Fruit fly (Drosophila melanogaster) whole organism, embryonic: Measurements from ENCODE around the gene alpha-Est3.

Experiments used
- Antp ChIP-seq: fragments of 200-800 bp; sonication (Bioruptor generic); optimal IDR thresholded peaks from 3 replicates; lab custom pipeline; 2016; ENCODE audit warnings: missing biosample characterization, missing genetic modification characterization
- Blimp-1 ChIP-seq: fragments of 200-800 bp; sonication (Bioruptor generic); optimal IDR thresholded peaks from 3 replicates; lab custom pipeline; 2018; ENCODE audit warnings: missing biosample characterization, missing genetic modification characterization, mild to moderate bottlenecking, moderate library complexity, missing genetic modification reagents
- CG10431 ChIP-seq: fragments of 200-800 bp; sonication (Bioruptor generic); optimal IDR thresholded peaks from 3 replicates; lab custom pipeline; 2018; ENCODE audit warnings: missing biosample characterization, mild to moderate bottlenecking, missing genetic modification characterization
- CG10543 ChIP-seq: fragments of 200-800 bp; sonication (Bioruptor generic); optimal IDR thresholded peaks from 3 replicates; lab custom pipeline; 2017; ENCODE audit warnings: missing biosample characterization, mild to moderate bottlenecking, missing genetic modification characterization, moderate library complexity
- CG10959 ChIP-seq: fragments of 200-800 bp; sonication (Bioruptor generic); IDR thresholded peaks from 2 replicates; pipeline ENCODE4 v1.3.6; 2022; ENCODE audit warnings: missing biosample characterization, missing genetic modification characterization
- CG11723 ChIP-seq: fragments of 200-800 bp; sonication (Bioruptor generic); optimal IDR thresholded peaks from 2 replicates; lab custom pipeline; 2017; ENCODE audit warnings: missing biosample characterization, mild to moderate bottlenecking, missing genetic modification characterization
- CG12744 ChIP-seq: fragments of 200-800 bp; sonication (Bioruptor generic); optimal IDR thresholded peaks from 2 replicates; lab custom pipeline; 2016; ENCODE audit warnings: missing biosample characterization, missing genetic modification characterization
- CG15269 ChIP-seq: fragments of 200-800 bp; sonication (Bioruptor generic); optimal IDR thresholded peaks from 2 replicates; lab custom pipeline; 2018; ENCODE audit warnings: missing biosample characterization, mild to moderate bottlenecking, missing genetic modification characterization, moderate library complexity
- CG1529 ChIP-seq: fragments of 200-800 bp; sonication (Bioruptor generic); optimal IDR thresholded peaks from 3 replicates; lab custom pipeline; 2018; ENCODE audit warnings: missing biosample characterization, missing genetic modification characterization
- CG16813 ChIP-seq: fragments of 200-800 bp; sonication (Bioruptor generic); IDR thresholded peaks from 3 replicates; pipeline ENCODE4 v1.3.6; 2022; ENCODE audit warnings: missing biosample characterization, missing genetic modification characterization; ENCODE audit not compliant: partially characterized antibody
- CG16863 ChIP-seq: fragments of 200-800 bp; sonication (Bioruptor generic); optimal IDR thresholded peaks from 3 replicates; lab custom pipeline; 2016; ENCODE audit warnings: missing biosample characterization, missing genetic modification characterization
- CG17829 ChIP-seq: fragments of 200-800 bp; optimal IDR thresholded peaks from 2 replicates; lab custom pipeline; 2019; ENCODE audit warnings: missing biosample characterization, mild to moderate bottlenecking, missing genetic modification characterization, moderate library complexity
- CG1792 ChIP-seq: fragments of 200-800 bp; sonication (Bioruptor generic); optimal IDR thresholded peaks from 2 replicates; lab custom pipeline; 2016; ENCODE audit warnings: missing biosample characterization, missing genetic modification characterization
- CG18011 ChIP-seq: fragments of 200-800 bp; sonication (Bioruptor generic); optimal IDR thresholded peaks from 2 replicates; lab custom pipeline; 2017; ENCODE audit warnings: missing biosample characterization, missing genetic modification characterization, mild to moderate bottlenecking, moderate library complexity, missing genotype
- CG18619 ChIP-seq: fragments of 200-800 bp; sonication (Bioruptor generic); optimal IDR thresholded peaks from 3 replicates; lab custom pipeline; 2017; ENCODE audit warnings: missing biosample characterization, mild to moderate bottlenecking, missing genetic modification characterization
- CG34422 ChIP-seq: fragments of 200-800 bp; sonication (Bioruptor generic); IDR thresholded peaks from 3 replicates; pipeline ENCODE4 v1.3.6; 2022; ENCODE audit warnings: missing biosample characterization, missing genetic modification characterization
- CG7556 ChIP-seq: fragments of 200-800 bp; sonication (Bioruptor generic); optimal IDR thresholded peaks from 2 replicates; lab custom pipeline; 2017; ENCODE audit warnings: missing biosample characterization, mild to moderate bottlenecking, missing genetic modification characterization
- CG7786 ChIP-seq: fragments of 200-800 bp; sonication (Bioruptor generic); optimal IDR thresholded peaks from 2 replicates; lab custom pipeline; 2016; ENCODE audit warnings: missing biosample characterization, missing genetic modification characterization
- CG7928 ChIP-seq: fragments of 200-800 bp; sonication (Bioruptor generic); optimal IDR thresholded peaks from 2 replicates; lab custom pipeline; 2017; ENCODE audit warnings: missing biosample characterization, mild to moderate bottlenecking, missing genetic modification characterization
- CG9609 ChIP-seq: fragments of 200-800 bp; sonication (Bioruptor generic); optimal IDR thresholded peaks from 3 replicates; lab custom pipeline; 2016; ENCODE audit warnings: missing biosample characterization, missing genetic modification characterization
- CkIIα-i1 ChIP-seq: fragments of 200-800 bp; sonication (Bioruptor generic); IDR thresholded peaks from 2 replicates; pipeline ENCODE4 v1.3.6; 2022; ENCODE audit warnings: missing biosample characterization, missing genetic modification characterization
- Ets97D ChIP-seq: fragments of 200-800 bp; sonication (Bioruptor generic); optimal IDR thresholded peaks from 3 replicates; lab custom pipeline; 2016; ENCODE audit warnings: missing biosample characterization, missing genetic modification characterization
- Fer3 ChIP-seq: fragments of 200-800 bp; sonication (Bioruptor generic); optimal IDR thresholded peaks from 2 replicates; lab custom pipeline; 2018; ENCODE audit warnings: missing biosample characterization, mild to moderate bottlenecking, missing genetic modification characterization, moderate library complexity
- GATAe ChIP-seq: fragments of 200-800 bp; sonication (Bioruptor generic); conservative IDR thresholded peaks from 2 replicates; pipeline ENCODE4 v1.3.6; 2022; ENCODE audit warnings: missing biosample characterization, missing genetic modification characterization
- HHEX ChIP-seq: fragments of 200-800 bp; sonication (Bioruptor generic); optimal IDR thresholded peaks from 3 replicates; lab custom pipeline; 2017; ENCODE audit warnings: missing biosample characterization, mild to moderate bottlenecking, missing genetic modification characterization, missing genetic modification reagents
- Hr39 ChIP-seq: fragments of >200 bp; optimal IDR thresholded peaks from 2 replicates; lab custom pipeline; 2017
- Lim3 ChIP-seq: fragments of 200-800 bp; sonication (Bioruptor generic); IDR thresholded peaks from 2 replicates; pipeline ENCODE4 v1.3.6; 2022; ENCODE audit warnings: missing biosample characterization, missing genetic modification characterization
- Lpt ChIP-seq: fragments of >200 bp; optimal IDR thresholded peaks from 2 replicates; lab custom pipeline; 2018; ENCODE audit warnings: missing biosample characterization, missing genetic modification characterization
- MBD-R2 ChIP-seq: fragments of 200-800 bp; sonication (Bioruptor generic); IDR thresholded peaks from 2 replicates; pipeline ENCODE4 v1.3.6; 2022; ENCODE audit warnings: missing biosample characterization, missing genetic modification characterization
- NC2β ChIP-seq: fragments of 200-800 bp; sonication (Bioruptor generic); optimal IDR thresholded peaks from 2 replicates; lab custom pipeline; 2016; ENCODE audit warnings: missing biosample characterization, missing genetic modification characterization
- Ptx1 ChIP-seq: fragments of 200-800 bp; sonication (Bioruptor generic); IDR thresholded peaks from 2 replicates; pipeline ENCODE4 v1.3.6; 2022; ENCODE audit warnings: missing biosample characterization, missing genetic modification characterization
- Spps ChIP-seq: fragments of 200-800 bp; sonication (Bioruptor generic); optimal IDR thresholded peaks from 2 replicates; lab custom pipeline; 2018; ENCODE audit warnings: missing biosample characterization, mild to moderate bottlenecking, missing genetic modification characterization
- Vsx1 ChIP-seq: fragments of 200-800 bp; sonication (Bioruptor generic); optimal IDR thresholded peaks from 2 replicates; lab custom pipeline; 2017; ENCODE audit warnings: missing biosample characterization, mild to moderate bottlenecking, missing genetic modification characterization, missing genetic modification reagents
- ab ChIP-seq: fragments of 200-800 bp; sonication (Bioruptor generic); optimal IDR thresholded peaks from 2 replicates; lab custom pipeline; 2016; ENCODE audit warnings: missing biosample characterization, missing genetic modification characterization
- ash1 ChIP-seq: fragments of 200-800 bp; sonication (Bioruptor generic); optimal IDR thresholded peaks from 2 replicates; lab custom pipeline; 2018; ENCODE audit warnings: missing biosample characterization, mild to moderate bottlenecking, missing genetic modification characterization
- bbx ChIP-seq: fragments of 200-800 bp; sonication (Bioruptor generic); IDR thresholded peaks from 2 replicates; pipeline ENCODE4 v1.3.6; 2022; ENCODE audit warnings: missing biosample characterization, missing genetic modification characterization; ENCODE audit not compliant: partially characterized antibody
- bcd ChIP-seq: fragments of 200-800 bp; sonication (Bioruptor generic); optimal IDR thresholded peaks from 2 replicates; lab custom pipeline; 2017; ENCODE audit warnings: missing biosample characterization, mild to moderate bottlenecking, missing genetic modification characterization
- cas ChIP-seq: fragments of 200-800 bp; sonication (Bioruptor generic); IDR thresholded peaks from 2 replicates; pipeline ENCODE4 v1.3.6; 2022; ENCODE audit warnings: missing biosample characterization, missing genetic modification characterization
- ci ChIP-seq: fragments of 200-800 bp; sonication (Bioruptor generic); IDR thresholded peaks from 3 replicates; pipeline ENCODE4 v1.3.6; 2022; ENCODE audit warnings: missing biosample characterization, missing genetic modification characterization
- dm ChIP-seq: fragments of 200-800 bp; sonication (Bioruptor generic); optimal IDR thresholded peaks from 3 replicates; lab custom pipeline; 2016; ENCODE audit warnings: missing biosample characterization, missing genetic modification characterization
- fd102C ChIP-seq: fragments of 200-800 bp; sonication (Bioruptor generic); optimal IDR thresholded peaks from 2 replicates; lab custom pipeline; 2018; ENCODE audit warnings: missing biosample characterization, mild to moderate bottlenecking, missing genetic modification characterization, moderate library complexity
- fd96Cb ChIP-seq: fragments of 200-800 bp; sonication (Bioruptor generic); optimal IDR thresholded peaks from 2 replicates; lab custom pipeline; 2018; ENCODE audit warnings: missing biosample characterization, mild to moderate bottlenecking, missing genetic modification characterization, moderate library complexity
- hb ChIP-seq: fragments of 200-800 bp; sonication (Bioruptor generic); IDR thresholded peaks from 3 replicates; pipeline ENCODE4 v1.3.6; 2022; ENCODE audit warnings: missing biosample characterization, missing genetic modification characterization; ENCODE audit not compliant: partially characterized antibody
- her ChIP-seq: fragments of 200-800 bp; sonication (Bioruptor generic); optimal IDR thresholded peaks from 2 replicates; lab custom pipeline; 2016; ENCODE audit warnings: missing biosample characterization, missing genetic modification characterization
- insv ChIP-seq, 2 experiments: fragments of 200-800 bp; sonication (Bioruptor generic); optimal IDR thresholded peaks; 3 replicates each; lab custom pipeline; 2016 to 2018; ENCODE audit warnings: missing biosample characterization in 2 of 2, missing genetic modification characterization in 2 of 2
- repo ChIP-seq: fragments of 200-800 bp; sonication (Bioruptor generic); optimal IDR thresholded peaks from 2 replicates; lab custom pipeline; 2016; ENCODE audit warnings: missing biosample characterization, missing genetic modification characterization
- rib ChIP-seq: fragments of 200-800 bp; sonication (Bioruptor generic); IDR thresholded peaks from 2 replicates; pipeline ENCODE4 v1.3.6; 2022; ENCODE audit warnings: missing biosample characterization, missing genetic modification characterization
- tio ChIP-seq: fragments of 200-800 bp; sonication (Bioruptor generic); optimal IDR thresholded peaks from 2 replicates; lab custom pipeline; 2017; ENCODE audit warnings: missing biosample characterization, missing genetic modification characterization, inconsistent platforms
- twi ChIP-seq: fragments of 200-800 bp; optimal IDR thresholded peaks from 2 replicates; lab custom pipeline; 2019; ENCODE audit warnings: missing biosample characterization, mild to moderate bottlenecking, missing genetic modification characterization, moderate library complexity
- unc-4 ChIP-seq: fragments of 200-800 bp; sonication (Bioruptor generic); IDR thresholded peaks from 2 replicates; pipeline ENCODE4 v1.3.6; 2022; ENCODE audit warnings: missing biosample characterization, missing genetic modification characterization; ENCODE audit not compliant: partially characterized antibody
- vfl ChIP-seq: fragments of 200-800 bp; sonication (Bioruptor generic); optimal IDR thresholded peaks from 2 replicates; lab custom pipeline; 2016; ENCODE audit warnings: missing biosample characterization, missing genetic modification characterization
- z ChIP-seq: fragments of 200-800 bp; sonication (Bioruptor generic); IDR thresholded peaks from 3 replicates; pipeline ENCODE4 v1.3.6; 2022; ENCODE audit warnings: missing biosample characterization, missing genetic modification characterization

alpha-Est3 gene

DNA sequence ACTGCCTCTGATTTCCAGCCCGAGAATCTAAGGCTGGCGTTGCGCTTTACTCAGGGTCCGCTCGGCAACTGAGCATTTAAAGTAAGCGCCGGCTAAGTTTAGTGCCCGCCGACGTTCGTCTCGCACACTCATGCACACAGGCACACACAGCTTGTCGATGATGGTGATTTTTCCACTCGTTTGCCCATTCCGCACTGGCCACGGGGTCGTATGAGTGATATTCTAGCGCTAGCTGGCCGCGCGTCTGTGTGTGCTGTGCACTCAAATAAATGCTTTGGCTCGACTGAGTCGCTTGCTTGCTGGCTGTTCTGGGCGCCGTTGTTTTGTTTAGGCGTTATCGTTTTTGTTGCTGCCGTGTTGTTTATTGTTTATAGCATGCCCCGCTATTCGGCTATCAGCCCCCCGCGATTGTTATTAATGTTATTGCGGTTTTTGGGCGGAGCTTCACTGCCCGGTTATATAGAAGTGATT is 25.8 kb downstream of the alpha-Est3 start, which contains the start of gene alpha-Est8 (continued):
- TF ChIP-seq CG15269 (peak; percentile 32), Fer3 (tag; lab: Kevin White, UChicago) (no peak), insv (GFP tag; optimal IDR thresholded peaks at IDR 0.05; lab: Kevin White, UChicago) (no peak), CG7556 (no peak), Spps (tag; lab: Kevin White, UChicago) (no peak), MBD-R2 (GFP tag; lab: Robert Waterston, UW) (0 out of 2 replicates have a peak, but pooled peaks have one; percentile 23), CG10959 (GFP tag; lab: Robert Waterston, UW) (no peak), CG7786 (no peak), NC2β (GFP tag; lab: Kevin White, UChicago) (no peak), HHEX (GFP tag; lab: Kevin White, UChicago) (peak; percentile 21), Lim3 (GFP tag; lab: Robert Waterston, UW) (no peak), vfl (GFP tag; lab: Kevin White, UChicago) (no peak), Vsx1 (GFP tag; lab: Kevin White, UChicago) (no peak), CG17829 (tag; lab: Kevin White, UChicago) (no peak), cas (GFP tag; lab: Robert Waterston, UW) (no peak), unc-4 (GFP tag; lab: Robert Waterston, UW) (no peak), fd96Cb (tag; lab: Kevin White, UChicago) (no peak), CG16813 (GFP tag; lab: Robert Waterston, UW) (no peak), CG10431 (no peak), twi (tag; lab: Kevin White, UChicago) (no peak), hb (GFP tag; lab: Robert Waterston, UW) (no peak), Lpt (no peak), CG16863 (no peak), bcd (GFP tag; lab: Kevin White, UChicago) (no peak), Antp (GFP tag; lab: Kevin White, UChicago) (no peak), tio (no peak), CG12744 (GFP tag; lab: Kevin White, UChicago) (no peak), Ets97D (GFP tag; lab: Kevin White, UChicago) (no peak), bbx (no peak; the same call in 1 of the 2 replicates), ash1 (GFP tag; lab: Kevin White, UChicago) (no peak), CkIIα-i1 (GFP tag; lab: Robert Waterston, UW) (no peak), CG18011 (no peak), CG1792 (GFP tag; lab: Kevin White, UChicago) (no peak), z (GFP tag; lab: Robert Waterston, UW) (peak; percentile 97), ab (GFP tag; lab: Kevin White, UChicago) (no peak), dm (no peak), Blimp-1 (GFP tag; lab: Kevin White, UChicago) (no peak), CG11723 (GFP tag; lab: Kevin White, UChicago) (no peak), CG18619 (GFP tag; lab: Kevin White, UChicago) (no peak), ci (no peak), Hr39 (lab: Kevin White, UChicago) (no peak), CG7928 (GFP tag; lab: Kevin White, UChicago) (no peak), Ptx1 (no peak), fd102C (GFP tag; lab: Kevin White, UChicago) (no peak), repo (GFP tag; lab: Kevin White, UChicago) (no peak), CG10543 (peak; percentile 93), her (GFP tag; lab: Kevin White, UChicago) (no peak), CG1529 (GFP tag; lab: Kevin White, UChicago) (no peak), CG9609 (GFP tag; lab: Kevin White, UChicago) (no peak), GATAe (GFP tag; lab: Robert Waterston, UW) (0 out of 2 replicates have a peak, but pooled peaks have one; percentile 16), rib (GFP tag; lab: Robert Waterston, UW) (no peak), CG34422 (GFP tag; lab: Robert Waterston, UW) (no peak)
